Fruit fly (Drosophila melanogaster): ENCODE measurements around the gene Polr2J.

Gene Polr2J

dm6 chr2L:17385221-17385529, 25.0 kb downstream of the Polr2J start (continued):
- TF ChIP-seq CG16779 (GFP tag; IDR thresholded peaks at IDR 0.05) (no peak), seq (GFP tag; IDR thresholded peaks at IDR 0.05) (no peak), CG12299 (tag; optimal IDR thresholded peaks at IDR 0.05) (no peak), ken (GFP tag; IDR thresholded peaks at IDR 0.05) (no peak), otp (GFP tag; IDR thresholded peaks at IDR 0.05) (no peak), Nf-YC (tag; optimal IDR thresholded peaks at IDR 0.05) (peak; percentile 20), CG32767 (GFP tag; IDR thresholded peaks at IDR 0.05) (no peak), gt (GFP tag; IDR thresholded peaks at IDR 0.05) (no peak), gem (tag; optimal IDR thresholded peaks at IDR 0.05) (peak; percentile 43), B-H2 (GFP tag; optimal IDR thresholded peaks at IDR 0.05) (no peak), lbe (GFP tag; optimal IDR thresholded peaks at IDR 0.05) (peak; percentile 68), Scr (GFP tag; IDR thresholded peaks at IDR 0.05; ENCODE audit: partially characterized antibody) (no peak), HmgZ (tag; optimal IDR thresholded peaks at IDR 0.05) (no peak), CG34224 (GFP tag; IDR thresholded peaks at IDR 0.05; ENCODE audit: partially characterized antibody) (no peak), onecut (GFP tag; IDR thresholded peaks at IDR 0.05) (no peak), CG9727 (GFP tag; optimal IDR thresholded peaks at IDR 0.05) (peak; percentile 28), twi (tag; optimal IDR thresholded peaks at IDR 0.05) (no peak), CG10979 (tag; optimal IDR thresholded peaks at IDR 0.05) (no peak), vnd (GFP tag; IDR thresholded peaks at IDR 0.05; ENCODE audit: partially characterized antibody) (no peak), CG7839 (tag; optimal IDR thresholded peaks at IDR 0.05) (peak; percentile 29), CG3281 (GFP tag; optimal IDR thresholded peaks at IDR 0.05) (no peak), CG4282 (GFP tag; optimal IDR thresholded peaks at IDR 0.05) (peak; percentile 49), Ets65A (GFP tag) (no peak), trh (GFP tag; optimal IDR thresholded peaks at IDR 0.05) (no peak), Atf3 (GFP tag; optimal IDR thresholded peaks at IDR 0.05) (no peak), bbx (GFP tag; IDR thresholded peaks at IDR 0.05; ENCODE audit: partially characterized antibody) (no peak), toy (GFP tag; IDR thresholded peaks at IDR 0.05) (no peak), pita (GFP tag; optimal IDR thresholded peaks at IDR 0.05) (peak; percentile 5), CG5180 (GFP tag; optimal IDR thresholded peaks at IDR 0.05) (no peak), ab (GFP tag; optimal IDR thresholded peaks at IDR 0.05) (no peak), CG16863 (GFP tag; optimal IDR thresholded peaks at IDR 0.05) (no peak), CG12236 (GFP tag; optimal IDR thresholded peaks at IDR 0.05) (no peak), fru (optimal IDR thresholded peaks at IDR 0.05) (no peak), nerfin-1 (tag; optimal IDR thresholded peaks at IDR 0.05) (no peak), CG33213 (GFP tag; optimal IDR thresholded peaks at IDR 0.05) (no peak), az2 (GFP tag; optimal IDR thresholded peaks at IDR 0.05) (no peak), Fer3 (tag; optimal IDR thresholded peaks at IDR 0.05) (no peak), Hey (tag; optimal IDR thresholded peaks at IDR 0.05) (no peak), CG10959 (GFP tag; IDR thresholded peaks at IDR 0.05) (no peak), Neu2 (GFP tag; optimal IDR thresholded peaks at IDR 0.05; ENCODE audit: borderline replicate concordance) (no peak), cas (GFP tag; IDR thresholded peaks at IDR 0.05) (no peak), Hr78 (GFP tag; optimal IDR thresholded peaks at IDR 0.05) (no peak), Nf-YB (GFP tag; optimal IDR thresholded peaks at IDR 0.05) (no peak), org-1 (GFP tag; optimal IDR thresholded peaks at IDR 0.05) (no peak), jing (GFP tag; optimal IDR thresholded peaks at IDR 0.05) (no peak), CG11695 (GFP tag; IDR thresholded peaks at IDR 0.05) (0 out of 3 replicates have a peak, but pooled peaks have one; percentile 51), dpn (GFP tag; optimal IDR thresholded peaks at IDR 0.05) (no peak), CG5245 (GFP tag; optimal IDR thresholded peaks at IDR 0.05) (no peak), CG14965 (GFP tag; optimal IDR thresholded peaks at IDR 0.05; ENCODE audit: borderline replicate concordance) (no peak), Meics (GFP tag; optimal IDR thresholded peaks at IDR 0.05) (no peak), bowl (GFP tag; IDR thresholded peaks at IDR 0.05) (no peak), E2f2 (GFP tag; IDR thresholded peaks at IDR 0.05) (peak; percentile 62), CG9797 (GFP tag; optimal IDR thresholded peaks at IDR 0.05) (no peak)
